Fruit fly (Drosophila melanogaster) whole organism, pupa: ENCODE measurements around the gene cv-c.

ENCODE experiments used
- CG10348 ChIP-seq: fragments of 200-800 bp; sonication (Bioruptor generic); IDR thresholded peaks from 2 replicates; pipeline ENCODE4 v1.3.6; 2022; ENCODE audit warnings: missing biosample characterization, missing genetic modification characterization
- CG12605 ChIP-seq: fragments of 200-800 bp; sonication (Bioruptor generic); IDR thresholded peaks from 2 replicates; pipeline ENCODE4 v1.3.6; 2022; ENCODE audit warnings: missing biosample characterization, missing genetic modification characterization
- CG13204 ChIP-seq: fragments of 200-800 bp; sonication (Bioruptor generic); optimal IDR thresholded peaks from 2 replicates; lab custom pipeline; 2018; ENCODE audit warnings: missing biosample characterization, mild to moderate bottlenecking, missing genetic modification characterization, moderate library complexity
- CG14655 ChIP-seq: fragments of 200-800 bp; sonication (Bioruptor generic); optimal IDR thresholded peaks from 3 replicates; lab custom pipeline; 2017; ENCODE audit warnings: mild to moderate bottlenecking, missing biosample characterization, missing genetic modification reagents, missing genetic modification characterization
- CG15710 ChIP-seq: fragments of 200-800 bp; sonication (Bioruptor generic); optimal IDR thresholded peaks from 2 replicates; lab custom pipeline; 2018; ENCODE audit warnings: missing biosample characterization, mild to moderate bottlenecking, missing genetic modification characterization, moderate library complexity
- CG17806 ChIP-seq: fragments of 200-800 bp; sonication (Bioruptor generic); optimal IDR thresholded peaks from 2 replicates; lab custom pipeline; 2018; ENCODE audit warnings: missing biosample characterization, mild to moderate bottlenecking, missing genetic modification characterization, moderate library complexity
- CG32121 ChIP-seq: fragments of 200-800 bp; sonication (Bioruptor generic); IDR thresholded peaks from 2 replicates; pipeline ENCODE4 v1.3.6; 2022; ENCODE audit warnings: missing biosample characterization, missing genetic modification characterization
- CG34367 ChIP-seq: fragments of 200-800 bp; sonication (Bioruptor generic); optimal IDR thresholded peaks from 2 replicates; lab custom pipeline; 2018; ENCODE audit warnings: missing biosample characterization, mild to moderate bottlenecking, missing genetic modification characterization
- CG4496 ChIP-seq: fragments of 200-800 bp; sonication (Bioruptor generic); IDR thresholded peaks from 3 replicates; pipeline ENCODE4 v1.3.6; 2022; ENCODE audit warnings: missing biosample characterization, missing genetic modification characterization
- CG8159 ChIP-seq: fragments of 200-800 bp; sonication (Bioruptor generic); optimal IDR thresholded peaks from 3 replicates; lab custom pipeline; 2018; ENCODE audit warnings: missing biosample characterization, mild to moderate bottlenecking, missing genetic modification characterization, moderate library complexity
- CG8301 ChIP-seq: fragments of 200-800 bp; sonication (Bioruptor generic); optimal IDR thresholded peaks from 2 replicates; lab custom pipeline; 2018; ENCODE audit warnings: missing biosample characterization, mild to moderate bottlenecking, missing genetic modification characterization
- CG9948 ChIP-seq: fragments of 200-800 bp; sonication (Bioruptor generic); optimal IDR thresholded peaks from 2 replicates; lab custom pipeline; 2018; ENCODE audit warnings: missing biosample characterization, mild to moderate bottlenecking, missing genetic modification characterization, moderate library complexity
- D1 ChIP-seq: fragments of 200-800 bp; sonication (Bioruptor generic); optimal IDR thresholded peaks from 2 replicates; lab custom pipeline; 2018; ENCODE audit warnings: missing biosample characterization, mild to moderate bottlenecking, missing genetic modification characterization, moderate library complexity
- EcR ChIP-seq: fragments of 200-800 bp; sonication (Bioruptor generic); optimal IDR thresholded peaks from 3 replicates; lab custom pipeline; 2019; ENCODE audit warnings: missing biosample characterization, missing genetic modification characterization, mild to moderate bottlenecking, moderate library complexity, missing genetic modification reagents
- Ets98B ChIP-seq: fragments of 200-800 bp; sonication (Bioruptor generic); IDR thresholded peaks from 2 replicates; pipeline ENCODE4 v1.3.6; 2022; ENCODE audit warnings: missing biosample characterization, missing genetic modification characterization
- Pif1A ChIP-seq: fragments of 200-800 bp; sonication (Bioruptor generic); optimal IDR thresholded peaks from 3 replicates; lab custom pipeline; 2016; ENCODE audit warnings: missing biosample characterization, missing genetic modification characterization
- Pif1B ChIP-seq: fragments of 200-800 bp; sonication (Bioruptor generic); optimal IDR thresholded peaks from 3 replicates; lab custom pipeline; 2016; ENCODE audit warnings: missing biosample characterization, missing genetic modification characterization
- Snoo ChIP-seq: fragments of 200-800 bp; sonication (Bioruptor generic); optimal IDR thresholded peaks from 3 replicates; lab custom pipeline; 2017; ENCODE audit warnings: missing biosample characterization, mild to moderate bottlenecking, missing genetic modification characterization, inconsistent platforms
- fd96Ca ChIP-seq: fragments of 200-800 bp; sonication (Bioruptor generic); IDR thresholded peaks from 3 replicates; pipeline ENCODE4 v1.3.6; 2022; ENCODE audit warnings: missing biosample characterization, missing genetic modification characterization
- gl ChIP-seq: fragments of 200-800 bp; sonication (Bioruptor generic); optimal IDR thresholded peaks from 2 replicates; lab custom pipeline; 2018; ENCODE audit warnings: missing biosample characterization, mild to moderate bottlenecking, missing genetic modification characterization
- rn ChIP-seq: fragments of 200-800 bp; sonication (Bioruptor generic); IDR thresholded peaks from 2 replicates; pipeline ENCODE4 v1.3.6; 2022; ENCODE audit warnings: missing biosample characterization, missing genetic modification characterization

The cv-c gene

dm6 chr3R:14486469-14486868, 5.0 kb upstream of the cv-c start:
- TF ChIP-seq CG34367 (tag; lab: Kevin White, UChicago) (no peak), EcR (GFP tag; lab: Kevin White, UChicago) (no peak), CG14655 (GFP tag; lab: Kevin White, UChicago) (peak; percentile 65), CG10348 (GFP tag; lab: Robert Waterston, UW) (no peak), Snoo (tag; lab: Kevin White, UChicago) (no peak), CG4496 (peak; percentile 77), CG8301 (peak; percentile 72), CG12605 (GFP tag; lab: Robert Waterston, UW) (peak; percentile 44), CG17806 (peak; percentile 1), CG9948 (tag; lab: Kevin White, UChicago) (no peak), CG8159 (tag; lab: Kevin White, UChicago) (no peak), rn (GFP tag; lab: Robert Waterston, UW) (no peak), CG32121 (peak; percentile 70; the same call in 1 of the 2 replicates), Pif1A (GFP tag; lab: Kevin White, UChicago) (peak; percentile 22), CG13204 (GFP tag; lab: Kevin White, UChicago) (no peak), fd96Ca (GFP tag; lab: Robert Waterston, UW) (0 out of 3 replicates have a peak, but pooled peaks have one; percentile 53), CG15710 (tag; lab: Kevin White, UChicago) (no peak), Pif1B (peak; percentile 17), Ets98B (GFP tag; lab: Robert Waterston, UW) (peak; percentile 81), D1 (tag; lab: Kevin White, UChicago) (no peak)

DNA sequence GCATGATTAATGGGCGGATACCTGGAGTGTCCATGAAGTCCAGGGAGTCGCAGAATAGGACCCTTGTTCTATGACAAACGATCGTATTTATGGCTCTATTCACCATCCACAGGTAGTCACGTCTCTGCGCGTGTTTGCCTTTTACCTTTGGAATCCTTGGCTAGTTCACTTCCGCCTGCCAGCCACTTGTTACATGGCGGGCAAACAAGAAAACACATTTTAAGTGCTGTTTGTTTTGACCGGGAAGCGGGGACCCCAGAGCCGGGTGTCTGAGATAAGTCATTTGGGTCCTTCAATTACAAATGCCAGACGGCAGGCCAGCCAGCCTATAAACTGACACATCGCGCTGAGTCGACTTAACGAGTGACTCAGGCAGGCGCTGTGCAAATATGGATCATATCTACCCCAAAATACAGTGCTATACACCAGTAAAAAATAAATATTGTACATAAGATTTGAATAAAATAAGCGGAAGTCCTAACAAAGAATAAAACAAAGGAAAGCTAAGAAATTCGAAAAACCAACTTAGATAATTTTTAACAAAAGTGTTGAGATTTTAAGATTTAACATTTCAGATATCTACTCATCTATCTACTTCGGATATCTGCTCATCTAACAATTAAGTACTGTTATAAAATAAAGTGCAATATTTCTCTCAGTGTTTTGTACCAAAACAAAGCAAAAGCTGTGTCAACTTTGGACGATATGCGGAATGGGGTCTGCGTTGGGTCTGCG, 3.2 kb upstream of the cv-c start:
- TF ChIP-seq CG8159 (tag; lab: Kevin White, UChicago) (peak; percentile 1), Pif1A (GFP tag; lab: Kevin White, UChicago) (no peak), CG32121 (no peak), Snoo (tag; lab: Kevin White, UChicago) (no peak), CG12605 (GFP tag; lab: Robert Waterston, UW) (no peak), CG13204 (GFP tag; lab: Kevin White, UChicago) (no peak), EcR (GFP tag; lab: Kevin White, UChicago) (no peak), CG10348 (GFP tag; lab: Robert Waterston, UW) (no peak)

DNA sequence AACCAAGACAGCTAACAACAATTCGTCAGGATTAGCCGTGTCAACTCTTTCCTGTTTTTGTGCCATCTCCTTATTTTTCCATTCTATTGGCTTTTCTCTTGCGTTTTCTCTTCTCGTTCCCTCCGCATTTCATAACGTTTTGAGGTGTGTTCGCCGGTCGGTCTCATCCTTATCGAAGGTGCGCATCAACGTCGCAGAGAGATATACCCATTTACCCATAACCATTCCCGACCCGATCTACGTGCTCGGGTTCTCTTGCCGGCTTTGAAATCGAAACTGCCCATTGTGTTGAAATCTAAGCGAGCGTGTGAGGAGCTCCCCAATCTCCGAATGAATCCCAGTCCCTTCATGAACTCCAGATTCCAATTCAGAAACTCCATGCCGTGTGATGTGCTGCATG, 1.5 kb upstream of the cv-c start:
- TF ChIP-seq Pif1B (no peak), CG12605 (GFP tag; lab: Robert Waterston, UW) (no peak), CG15710 (tag; lab: Kevin White, UChicago) (no peak), rn (GFP tag; lab: Robert Waterston, UW) (no peak), CG17806 (no peak), CG8159 (tag; lab: Kevin White, UChicago) (no peak), Ets98B (GFP tag; lab: Robert Waterston, UW) (no peak), Snoo (tag; lab: Kevin White, UChicago) (no peak), fd96Ca (GFP tag; lab: Robert Waterston, UW) (no peak), CG8301 (no peak), CG4496 (no peak), CG10348 (GFP tag; lab: Robert Waterston, UW) (no peak), CG13204 (GFP tag; lab: Kevin White, UChicago) (no peak), Pif1A (GFP tag; lab: Kevin White, UChicago) (no peak), gl (no peak), CG9948 (tag; lab: Kevin White, UChicago) (no peak), CG34367 (tag; lab: Kevin White, UChicago) (no peak), EcR (GFP tag; lab: Kevin White, UChicago) (no peak)
- TF ChIP-seq, all 21 proteins: peak for 0

dm6 chr3R:14481977-14482376, 464 bp upstream of the cv-c start:
- no peak for TF ChIP-seq CG13204 (GFP tag; lab: Kevin White, UChicago)
- TF ChIP-seq D1 (tag; lab: Kevin White, UChicago) = no peak
- no peak for TF ChIP-seq Snoo (tag; lab: Kevin White, UChicago)
- no peak for TF ChIP-seq fd96Ca (GFP tag; lab: Robert Waterston, UW)
- no peak for TF ChIP-seq CG8301
- no peak for TF ChIP-seq Ets98B (GFP tag; lab: Robert Waterston, UW)
- TF ChIP-seq EcR (GFP tag; lab: Kevin White, UChicago) = no peak
- TF ChIP-seq rn (GFP tag; lab: Robert Waterston, UW) = no peak
- no peak for TF ChIP-seq CG15710 (tag; lab: Kevin White, UChicago)
- no peak for TF ChIP-seq Pif1A (GFP tag; lab: Kevin White, UChicago)
- no peak for TF ChIP-seq CG34367 (tag; lab: Kevin White, UChicago)
- TF ChIP-seq CG9948 (tag; lab: Kevin White, UChicago) = no peak
- TF ChIP-seq CG8159 (tag; lab: Kevin White, UChicago) = no peak
- no peak for TF ChIP-seq CG4496
- no peak for TF ChIP-seq CG17806
- TF ChIP-seq gl = no peak
- TF ChIP-seq Pif1B = no peak
- TF ChIP-seq CG12605 (GFP tag; lab: Robert Waterston, UW) = no peak

dm6 chr3R:14479623-14480194, 1.8 kb downstream of the cv-c start:
- TF ChIP-seq EcR (GFP tag; lab: Kevin White, UChicago) = peak; percentile 6
- no peak for TF ChIP-seq CG14655 (GFP tag; lab: Kevin White, UChicago)
